Fruit fly (Drosophila melanogaster): Measurements from ENCODE around the gene CG4607.

- no peak for TF ChIP-seq h (optimal IDR thresholded peaks at IDR 0.05)
- TF ChIP-seq psq (optimal IDR thresholded peaks at IDR 0.05), result no peak
- no peak for TF ChIP-seq Myc (optimal IDR thresholded peaks at IDR 0.05)
These were observed 10.2 kb upstream of the CG4607 start for dm6 chrX:7058973-7059372.

Data from Kc167 (cell line).